Fruit fly (Drosophila melanogaster) whole organism, embryonic: ENCODE measurements around the gene zuc.

Experiments used
- Asciz ChIP-seq: fragments of 200-800 bp; sonication (Bioruptor generic); optimal IDR thresholded peaks from 2 replicates; lab custom pipeline; 2017; ENCODE audit warnings: missing biosample characterization, mild to moderate bottlenecking, missing genetic modification characterization, missing genetic modification reagents
- Bdp1 ChIP-seq: fragments of 200-800 bp; sonication (Bioruptor generic); optimal IDR thresholded peaks from 3 replicates; lab custom pipeline; 2016; ENCODE audit warnings: missing biosample characterization, missing genetic modification characterization
- CG10959 ChIP-seq: fragments of 200-800 bp; sonication (Bioruptor generic); IDR thresholded peaks from 2 replicates; pipeline ENCODE4 v1.3.6; 2022; ENCODE audit warnings: missing biosample characterization, missing genetic modification characterization
- CG10979 ChIP-seq: fragments of 200-800 bp; sonication (Bioruptor generic); optimal IDR thresholded peaks from 2 replicates; lab custom pipeline; 2018; ENCODE audit warnings: missing biosample characterization, mild to moderate bottlenecking, missing genetic modification characterization, moderate library complexity
- CG11085 ChIP-seq: fragments of 200-800 bp; sonication (Bioruptor generic); IDR thresholded peaks from 2 replicates; pipeline ENCODE4 v1.3.6; 2022; ENCODE audit warnings: missing biosample characterization, missing genetic modification characterization
- CG11560 ChIP-seq: fragments of 200-800 bp; sonication (Bioruptor generic); IDR thresholded peaks from 3 replicates; pipeline ENCODE4 v1.3.6; 2022; ENCODE audit warnings: missing biosample characterization, missing genetic modification characterization
- CG12071 ChIP-seq: fragments of 200-800 bp; sonication (Bioruptor generic); optimal IDR thresholded peaks from 3 replicates; lab custom pipeline; 2018; ENCODE audit warnings: missing biosample characterization, mild to moderate bottlenecking, missing genetic modification characterization
- CG12299 ChIP-seq: fragments of 200-800 bp; sonication (Bioruptor generic); optimal IDR thresholded peaks from 2 replicates; lab custom pipeline; 2018; ENCODE audit warnings: missing biosample characterization, mild to moderate bottlenecking, missing genetic modification characterization
- CG14014 ChIP-seq: fragments of 200-800 bp; sonication (Bioruptor generic); IDR thresholded peaks from 2 replicates; pipeline ENCODE4 v1.3.6; 2022; ENCODE audit warnings: missing biosample characterization, missing genetic modification characterization
- CG15011 ChIP-seq: fragments of 200-800 bp; sonication (Bioruptor generic); optimal IDR thresholded peaks from 3 replicates; lab custom pipeline; 2018; ENCODE audit warnings: missing biosample characterization, mild to moderate bottlenecking, missing genetic modification characterization
- CG16779 ChIP-seq: fragments of 200-800 bp; sonication (Bioruptor generic); IDR thresholded peaks from 2 replicates; pipeline ENCODE4 v1.3.6; 2022; ENCODE audit warnings: missing biosample characterization, missing genetic modification characterization
- CG17361 ChIP-seq: fragments of 200-800 bp; sonication (Bioruptor generic); IDR thresholded peaks from 3 replicates; pipeline ENCODE4 v1.3.6; 2022; ENCODE audit warnings: missing biosample characterization, missing genetic modification characterization
- CG17912 ChIP-seq: fragments of 200-800 bp; sonication (Bioruptor generic); optimal IDR thresholded peaks from 2 replicates; lab custom pipeline; 2018; ENCODE audit warnings: missing biosample characterization, mild to moderate bottlenecking, missing genetic modification characterization
- CG18011 ChIP-seq: fragments of 200-800 bp; sonication (Bioruptor generic); optimal IDR thresholded peaks from 2 replicates; lab custom pipeline; 2017; ENCODE audit warnings: missing biosample characterization, missing genetic modification characterization, mild to moderate bottlenecking, moderate library complexity, missing genotype
- CG2116 ChIP-seq: fragments of 200-800 bp; sonication (Bioruptor generic); optimal IDR thresholded peaks from 3 replicates; lab custom pipeline; 2018; ENCODE audit warnings: missing biosample characterization, mild to moderate bottlenecking, missing genetic modification characterization
- CG2202 ChIP-seq: fragments of 200-800 bp; sonication (Bioruptor generic); optimal IDR thresholded peaks from 2 replicates; lab custom pipeline; 2018; ENCODE audit warnings: missing biosample characterization, mild to moderate bottlenecking, missing genetic modification characterization
- CG2875 ChIP-seq: fragments of 200-800 bp; sonication (Bioruptor generic); optimal IDR thresholded peaks from 2 replicates; lab custom pipeline; 2017; ENCODE audit warnings: missing biosample characterization, mild to moderate bottlenecking, missing genetic modification characterization, missing genetic modification reagents
- CG2889 ChIP-seq: fragments of 200-800 bp; sonication (Bioruptor generic); IDR thresholded peaks from 3 replicates; pipeline ENCODE4 v1.3.6; 2022; ENCODE audit warnings: missing biosample characterization, missing genetic modification characterization
- CG31224 ChIP-seq: fragments of 200-800 bp; sonication (Bioruptor generic); IDR thresholded peaks from 2 replicates; pipeline ENCODE4 v1.3.6; 2022; ENCODE audit warnings: missing biosample characterization, missing genetic modification characterization
- CG32532 ChIP-seq: fragments of 200-800 bp; sonication (Bioruptor generic); IDR thresholded peaks from 2 replicates; pipeline ENCODE4 v1.3.6; 2022; ENCODE audit warnings: missing biosample characterization, missing genetic modification characterization
- CG32772 ChIP-seq: fragments of 200-800 bp; sonication (Bioruptor generic); IDR thresholded peaks from 2 replicates; pipeline ENCODE4 v1.3.6; 2022; ENCODE audit warnings: missing biosample characterization, missing genetic modification characterization
- CG4328 ChIP-seq: fragments of 200-800 bp; sonication (Bioruptor generic); optimal IDR thresholded peaks from 3 replicates; lab custom pipeline; 2017; ENCODE audit warnings: missing biosample characterization, missing genetic modification reagents, missing genetic modification characterization
- CG4707 ChIP-seq: fragments of 200-800 bp; sonication (Bioruptor generic); optimal IDR thresholded peaks from 2 replicates; lab custom pipeline; 2018; ENCODE audit warnings: missing biosample characterization, mild to moderate bottlenecking, missing genetic modification characterization, moderate library complexity
- CG6689 ChIP-seq: fragments of 200-800 bp; sonication (Bioruptor generic); IDR thresholded peaks from 2 replicates; pipeline ENCODE4 v1.3.6; 2022; ENCODE audit warnings: missing biosample characterization, missing genetic modification characterization
- CoRest ChIP-seq: fragments of 200-800 bp; sonication (Bioruptor generic); optimal IDR thresholded peaks from 3 replicates; lab custom pipeline; 2018; ENCODE audit warnings: missing biosample characterization, mild to moderate bottlenecking, missing genetic modification characterization, moderate library complexity
- Dek ChIP-seq: fragments of 200-800 bp; sonication (Bioruptor generic); optimal IDR thresholded peaks from 3 replicates; lab custom pipeline; 2019; ENCODE audit warnings: missing biosample characterization, mild to moderate bottlenecking, missing genetic modification characterization, moderate library complexity
- Dp ChIP-seq: fragments of 200-800 bp; sonication (Bioruptor generic); optimal IDR thresholded peaks from 2 replicates; lab custom pipeline; 2018; ENCODE audit warnings: missing biosample characterization, mild to moderate bottlenecking, missing genetic modification characterization, moderate library complexity
- Eip74EF ChIP-seq, 2 experiments: fragments of 200-800 bp in 1 of 2; fragments of >200 bp in 1 of 2; sonication (Bioruptor generic) in 1 of 2; optimal IDR thresholded peaks; 2 replicates each; lab custom pipeline; 2017 to 2019; ENCODE audit warnings: missing biosample characterization in 2 of 2, missing genetic modification characterization in 2 of 2, mild to moderate bottlenecking in 1 of 2, moderate library complexity in 1 of 2
- Hr78 ChIP-seq, 2 experiments: fragments of 200-800 bp in 1 of 2; fragments of >200 bp in 1 of 2; sonication (Bioruptor generic) in 1 of 2; optimal IDR thresholded peaks; 2 replicates each; lab custom pipeline; 2017 to 2019; ENCODE audit warnings: missing biosample characterization in 2 of 2, missing genetic modification characterization in 2 of 2, mild to moderate bottlenecking in 1 of 2, moderate library complexity in 1 of 2
- NFAT ChIP-seq: fragments of 200-800 bp; sonication (Bioruptor generic); IDR thresholded peaks from 2 replicates; pipeline ENCODE4 v1.3.6; 2022; ENCODE audit warnings: missing biosample characterization, missing genetic modification characterization
- Nf-YC ChIP-seq: fragments of 200-800 bp; optimal IDR thresholded peaks from 3 replicates; lab custom pipeline; 2019; ENCODE audit warnings: missing biosample characterization, mild to moderate bottlenecking, missing genetic modification characterization, moderate library complexity
- PHDP ChIP-seq: fragments of 200-800 bp; sonication (Bioruptor generic); optimal IDR thresholded peaks from 3 replicates; lab custom pipeline; 2018; ENCODE audit warnings: missing biosample characterization, mild to moderate bottlenecking, missing genetic modification characterization, moderate library complexity
- Rfx ChIP-seq: fragments of 200-800 bp; sonication (Bioruptor generic); IDR thresholded peaks from 2 replicates; pipeline ENCODE4 v1.3.6; 2022; ENCODE audit warnings: missing biosample characterization, missing genetic modification characterization
- Spps ChIP-seq: fragments of 200-800 bp; sonication (Bioruptor generic); optimal IDR thresholded peaks from 2 replicates; lab custom pipeline; 2018; ENCODE audit warnings: missing biosample characterization, mild to moderate bottlenecking, missing genetic modification characterization
- Sry-β ChIP-seq: fragments of 200-800 bp; sonication (Bioruptor generic); optimal IDR thresholded peaks from 2 replicates; lab custom pipeline; 2018; ENCODE audit warnings: missing biosample characterization, mild to moderate bottlenecking, missing genetic modification characterization, moderate library complexity
- ap ChIP-seq: fragments of 200-800 bp; sonication (Bioruptor generic); IDR thresholded peaks from 2 replicates; pipeline ENCODE4 v1.3.6; 2022; ENCODE audit warnings: missing biosample characterization, missing genetic modification characterization
- az2 ChIP-seq: fragments of 200-800 bp; sonication (Bioruptor generic); optimal IDR thresholded peaks from 3 replicates; lab custom pipeline; 2016; ENCODE audit warnings: missing biosample characterization, missing genetic modification characterization
- bowl ChIP-seq: fragments of 200-800 bp; sonication (Bioruptor generic); IDR thresholded peaks from 2 replicates; pipeline ENCODE4 v1.3.6; 2022; ENCODE audit warnings: missing biosample characterization, missing genetic modification characterization
- crc ChIP-seq: fragments of 200-800 bp; sonication (Bioruptor generic); optimal IDR thresholded peaks from 2 replicates; lab custom pipeline; 2016; ENCODE audit warnings: missing biosample characterization, missing genetic modification characterization
- da ChIP-seq: fragments of 200-800 bp; sonication (Bioruptor generic); optimal IDR thresholded peaks from 2 replicates; lab custom pipeline; 2016; ENCODE audit warnings: missing biosample characterization, missing genetic modification characterization
- fru ChIP-seq: fragments of >200 bp; optimal IDR thresholded peaks from 2 replicates; lab custom pipeline; 2017
- gce ChIP-seq: fragments of 200-800 bp; sonication (Bioruptor generic); IDR thresholded peaks from 3 replicates; pipeline ENCODE4 v1.3.6; 2022; ENCODE audit warnings: missing biosample characterization, missing genetic modification characterization
- gro ChIP-seq: fragments of 200-800 bp; sonication (Bioruptor generic); optimal IDR thresholded peaks from 2 replicates; lab custom pipeline; 2016; ENCODE audit warnings: missing biosample characterization, missing genetic modification characterization
- klu ChIP-seq: fragments of 200-800 bp; sonication (Bioruptor generic); IDR thresholded peaks from 2 replicates; pipeline ENCODE4 v1.3.6; 2022; ENCODE audit warnings: missing biosample characterization, missing genetic modification characterization
- kni ChIP-seq: fragments of 200-800 bp; sonication (Bioruptor generic); optimal IDR thresholded peaks from 3 replicates; lab custom pipeline; 2017; ENCODE audit warnings: mild to moderate bottlenecking, missing biosample characterization, missing genetic modification reagents, missing genetic modification characterization
- maf-S ChIP-seq: fragments of 200-800 bp; sonication (Bioruptor generic); optimal IDR thresholded peaks from 2 replicates; lab custom pipeline; 2016; ENCODE audit warnings: missing biosample characterization, missing genetic modification characterization
- nerfin-2 ChIP-seq: fragments of 200-800 bp; sonication (Bioruptor generic); IDR thresholded peaks from 2 replicates; pipeline ENCODE4 v1.3.6; 2022; ENCODE audit warnings: missing biosample characterization, missing genetic modification characterization; ENCODE audit not compliant: partially characterized antibody
- pros ChIP-seq: fragments of 200-800 bp; sonication (Bioruptor generic); optimal IDR thresholded peaks from 3 replicates; lab custom pipeline; 2019; ENCODE audit warnings: missing biosample characterization, mild to moderate bottlenecking, missing genetic modification characterization, moderate library complexity
- slbo ChIP-seq: fragments of 200-800 bp; sonication (Bioruptor generic); IDR thresholded peaks from 2 replicates; pipeline ENCODE4 v1.3.6; 2022; ENCODE audit warnings: missing biosample characterization, missing genetic modification characterization
- toy ChIP-seq: fragments of 200-800 bp; sonication (Bioruptor generic); IDR thresholded peaks from 2 replicates; pipeline ENCODE4 v1.3.6; 2022; ENCODE audit warnings: missing biosample characterization, missing genetic modification characterization
- twi ChIP-seq: fragments of 200-800 bp; optimal IDR thresholded peaks from 2 replicates; lab custom pipeline; 2019; ENCODE audit warnings: missing biosample characterization, mild to moderate bottlenecking, missing genetic modification characterization, moderate library complexity
- vnd ChIP-seq: fragments of 200-800 bp; sonication (Bioruptor generic); IDR thresholded peaks from 3 replicates; pipeline ENCODE4 v1.3.6; 2022; ENCODE audit warnings: missing biosample characterization, missing genetic modification characterization; ENCODE audit not compliant: partially characterized antibody

zuc gene

DNA sequence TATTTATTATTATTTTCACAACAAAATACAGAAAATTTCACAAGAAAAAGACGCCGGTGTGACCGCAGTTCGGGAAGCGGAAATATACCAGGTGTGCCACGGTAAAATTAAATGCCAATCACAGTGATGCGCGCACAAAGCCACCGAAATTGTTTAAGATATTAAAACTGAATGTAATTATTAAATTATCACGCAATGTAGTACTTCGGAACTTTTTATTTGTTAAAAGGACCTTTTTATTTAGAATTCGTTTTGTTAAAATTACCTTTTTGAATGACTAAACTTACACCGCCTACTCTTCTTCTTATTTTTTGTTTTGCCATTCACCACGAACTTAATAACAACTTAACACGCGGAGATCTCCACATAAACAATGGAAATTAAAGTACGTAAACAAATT, 1.7 kb downstream of the zuc start, which contains the start of the genes CG6686 and CG34163 (continued):
- no peak for TF ChIP-seq CG11560
- TF ChIP-seq Bdp1 (GFP tag; lab: Kevin White, UChicago), result no peak
- TF ChIP-seq CoRest (tag; lab: Kevin White, UChicago), result peak; percentile 62
- no peak for TF ChIP-seq kni (GFP tag; lab: Kevin White, UChicago)
- peak; percentile 29 for TF ChIP-seq CG4328 (GFP tag; lab: Kevin White, UChicago)
- no peak for TF ChIP-seq gce (GFP tag; lab: Robert Waterston, UW)
- no peak for TF ChIP-seq Eip74EF (GFP tag; optimal IDR thresholded peaks at IDR 0.05; lab: Kevin White, UChicago)
- peak; percentile 43 for TF ChIP-seq Dp (GFP tag; lab: Kevin White, UChicago)
- TF ChIP-seq klu (GFP tag; lab: Robert Waterston, UW), result no peak
- no peak for TF ChIP-seq vnd (GFP tag; lab: Robert Waterston, UW)
- TF ChIP-seq Nf-YC, result no peak
- no peak for TF ChIP-seq CG10959 (GFP tag; lab: Robert Waterston, UW)
- TF ChIP-seq nerfin-2 (GFP tag; lab: Robert Waterston, UW), result no peak
- TF ChIP-seq twi (tag; lab: Kevin White, UChicago), result no peak
- no peak for TF ChIP-seq fru (lab: Kevin White, UChicago)
- TF ChIP-seq CG16779, result no peak
- no peak for TF ChIP-seq CG17912 (GFP tag; lab: Kevin White, UChicago)
- no peak for TF ChIP-seq CG31224 (GFP tag; lab: Robert Waterston, UW)
- TF ChIP-seq CG10979 (tag; lab: Kevin White, UChicago), result peak; percentile 34
- no peak for TF ChIP-seq CG32772 (GFP tag; lab: Robert Waterston, UW)
- TF ChIP-seq maf-S, result peak; percentile 30
- TF ChIP-seq Asciz, result no peak
- peak; percentile 31 for TF ChIP-seq gro (GFP tag; lab: Kevin White, UChicago)
- TF ChIP-seq CG2875, result no peak
- TF ChIP-seq Rfx, result no peak
- peak; percentile 6 for TF ChIP-seq PHDP (tag; lab: Kevin White, UChicago)
- TF ChIP-seq CG12299, result peak; percentile 47
- no peak for TF ChIP-seq NFAT (GFP tag; lab: Robert Waterston, UW)
- TF ChIP-seq CG32532 (GFP tag; lab: Robert Waterston, UW), result no peak
- TF ChIP-seq CG14014 (GFP tag; lab: Robert Waterston, UW), result no peak
- TF ChIP-seq CG2116 (GFP tag; lab: Kevin White, UChicago), result peak; percentile 63
- no peak for TF ChIP-seq ap (GFP tag; lab: Robert Waterston, UW)
- peak; percentile 2 for TF ChIP-seq CG2202 (tag; lab: Kevin White, UChicago)
- peak; percentile 14 for TF ChIP-seq CG18011 (GFP tag; lab: Kevin White, UChicago)
- TF ChIP-seq da, result no peak
- peak; percentile 77 for TF ChIP-seq Sry-β
- no peak for TF ChIP-seq crc (GFP tag; lab: Kevin White, UChicago)
- no peak for TF ChIP-seq CG11085
- TF ChIP-seq Spps (tag; lab: Kevin White, UChicago), result no peak
- no peak for TF ChIP-seq CG4707
- TF ChIP-seq CG6689 (GFP tag; lab: Robert Waterston, UW), result 0 out of 2 replicates have a peak, but pooled peaks have one; percentile 27
- no peak for TF ChIP-seq CG2889 (GFP tag; lab: Robert Waterston, UW)
- TF ChIP-seq CG17361, result peak; percentile 61; the same call in 2 of the 3 replicates
- TF ChIP-seq toy, result no peak
- TF ChIP-seq CG15011 (GFP tag; lab: Kevin White, UChicago), result no peak
- no peak for TF ChIP-seq pros
- TF ChIP-seq slbo (GFP tag; lab: Robert Waterston, UW), result peak; percentile 66; the same call in 1 of the 2 replicates
- no peak for TF ChIP-seq CG12071
- TF ChIP-seq Hr78 (GFP tag; optimal IDR thresholded peaks at IDR 0.05; lab: Kevin White, UChicago), result no peak
- TF ChIP-seq bowl, result no peak
- no peak for TF ChIP-seq Dek (tag; lab: Kevin White, UChicago)
- peak; percentile 58 for TF ChIP-seq az2 (GFP tag; lab: Kevin White, UChicago)
